Fruit fly (Drosophila melanogaster) whole organism, embryonic: ENCODE results near the gene CG32170.

ENCODE experiments used
- Asciz ChIP-seq: fragments of 200-800 bp; sonication (Bioruptor generic); optimal IDR thresholded peaks from 2 replicates; lab custom pipeline; 2017; ENCODE audit warnings: missing biosample characterization, mild to moderate bottlenecking, missing genetic modification characterization, missing genetic modification reagents
- Atf3 ChIP-seq: fragments of 200-800 bp; sonication (Bioruptor generic); optimal IDR thresholded peaks from 3 replicates; lab custom pipeline; 2016; ENCODE audit warnings: missing biosample characterization, missing genetic modification characterization
- BEAF-32 ChIP-seq: fragments of 200-800 bp; sonication (Bioruptor generic); optimal IDR thresholded peaks from 3 replicates; lab custom pipeline; 2017; ENCODE audit warnings: missing biosample characterization, missing genetic modification characterization, mild to moderate bottlenecking, moderate library complexity, missing genetic modification reagents
- CG10321 ChIP-seq: fragments of 200-800 bp; sonication (Bioruptor generic); IDR thresholded peaks from 2 replicates; pipeline ENCODE4 v1.3.6; 2022; ENCODE audit warnings: missing biosample characterization, missing genetic modification characterization
- CG15073 ChIP-seq: fragments of 200-800 bp; sonication (Bioruptor generic); optimal IDR thresholded peaks from 2 replicates; lab custom pipeline; 2016; ENCODE audit warnings: missing biosample characterization, missing genetic modification characterization
- CG15269 ChIP-seq: fragments of 200-800 bp; sonication (Bioruptor generic); optimal IDR thresholded peaks from 2 replicates; lab custom pipeline; 2018; ENCODE audit warnings: missing biosample characterization, mild to moderate bottlenecking, missing genetic modification characterization, moderate library complexity
- CG1603 ChIP-seq: fragments of 200-800 bp; sonication (Bioruptor generic); optimal IDR thresholded peaks from 2 replicates; lab custom pipeline; 2019; ENCODE audit warnings: missing biosample characterization, mild to moderate bottlenecking, missing genetic modification characterization, moderate library complexity
- CG16779 ChIP-seq: fragments of 200-800 bp; sonication (Bioruptor generic); IDR thresholded peaks from 2 replicates; pipeline ENCODE4 v1.3.6; 2022; ENCODE audit warnings: missing biosample characterization, missing genetic modification characterization
- CG17359 ChIP-seq: fragments of 200-800 bp; sonication (Bioruptor generic); optimal IDR thresholded peaks from 3 replicates; lab custom pipeline; 2018; ENCODE audit warnings: missing biosample characterization, mild to moderate bottlenecking, missing genetic modification characterization, moderate library complexity
- CG17385 ChIP-seq: fragments of 200-800 bp; sonication (Bioruptor generic); optimal IDR thresholded peaks from 3 replicates; lab custom pipeline; 2018; ENCODE audit warnings: missing biosample characterization, mild to moderate bottlenecking, missing genetic modification characterization
- CG17612 ChIP-seq: fragments of 200-800 bp; sonication (Bioruptor generic); IDR thresholded peaks from 2 replicates; pipeline ENCODE4 v1.3.6; 2022; ENCODE audit warnings: missing biosample characterization, missing genetic modification characterization
- CG17829 ChIP-seq: fragments of 200-800 bp; optimal IDR thresholded peaks from 2 replicates; lab custom pipeline; 2019; ENCODE audit warnings: missing biosample characterization, mild to moderate bottlenecking, missing genetic modification characterization, moderate library complexity
- CG31388 ChIP-seq: fragments of 200-800 bp; sonication (Bioruptor generic); optimal IDR thresholded peaks from 2 replicates; lab custom pipeline; 2016; ENCODE audit warnings: missing biosample characterization, missing genetic modification characterization
- CG32767 ChIP-seq: fragments of 200-800 bp; sonication (Bioruptor generic); IDR thresholded peaks from 2 replicates; pipeline ENCODE4 v1.3.6; 2022; ENCODE audit warnings: missing biosample characterization, missing genetic modification characterization
- CG42726 ChIP-seq: fragments of 200-800 bp; sonication (Bioruptor generic); IDR thresholded peaks from 2 replicates; pipeline ENCODE4 v1.3.6; 2022; ENCODE audit warnings: missing biosample characterization, missing genetic modification characterization; ENCODE audit not compliant: partially characterized antibody
- CG4360 ChIP-seq: fragments of 200-800 bp; sonication (Bioruptor generic); IDR thresholded peaks from 2 replicates; pipeline ENCODE4 v1.3.6; 2022; ENCODE audit warnings: missing biosample characterization, missing genetic modification characterization
- CG4424 ChIP-seq: fragments of 200-800 bp; sonication (Bioruptor generic); optimal IDR thresholded peaks from 3 replicates; lab custom pipeline; 2016; ENCODE audit warnings: missing biosample characterization, missing genetic modification characterization
- CG8089 ChIP-seq: fragments of 200-800 bp; sonication (Bioruptor generic); optimal IDR thresholded peaks from 3 replicates; lab custom pipeline; 2016; ENCODE audit warnings: missing biosample characterization, missing genetic modification characterization
- CG9215 ChIP-seq: fragments of 200-800 bp; sonication (Bioruptor generic); IDR thresholded peaks from 2 replicates; pipeline ENCODE4 v1.3.6; 2022; ENCODE audit warnings: missing biosample characterization, missing genetic modification characterization
- CG9876 ChIP-seq: fragments of 200-800 bp; sonication (Bioruptor generic); optimal IDR thresholded peaks from 2 replicates; lab custom pipeline; 2016; ENCODE audit warnings: missing biosample characterization, missing genetic modification characterization
- CrebB ChIP-seq: fragments of 200-800 bp; sonication (Bioruptor generic); optimal IDR thresholded peaks from 3 replicates; lab custom pipeline; 2018; ENCODE audit warnings: missing biosample characterization, mild to moderate bottlenecking, missing genetic modification characterization
- Drgx ChIP-seq: fragments of 200-800 bp; sonication (Bioruptor generic); IDR thresholded peaks from 2 replicates; pipeline ENCODE4 v1.3.6; 2022; ENCODE audit warnings: missing biosample characterization, missing genetic modification characterization
- Elba2 ChIP-seq: fragments of 200-800 bp; sonication (Bioruptor generic); optimal IDR thresholded peaks from 3 replicates; lab custom pipeline; 2016; ENCODE audit warnings: missing biosample characterization, missing genetic modification characterization
- Ets97D ChIP-seq: fragments of 200-800 bp; sonication (Bioruptor generic); optimal IDR thresholded peaks from 3 replicates; lab custom pipeline; 2016; ENCODE audit warnings: missing biosample characterization, missing genetic modification characterization
- Gug ChIP-seq: fragments of 200-800 bp; sonication (Bioruptor generic); IDR thresholded peaks from 4 replicates; pipeline ENCODE4 v1.3.6; 2022; ENCODE audit warnings: missing biosample characterization, missing genetic modification characterization
- Hsf ChIP-seq: fragments of 200-800 bp; sonication (Bioruptor generic); optimal IDR thresholded peaks from 3 replicates; lab custom pipeline; 2016; ENCODE audit warnings: missing biosample characterization, missing genetic modification characterization
- Meics ChIP-seq: fragments of 200-800 bp; sonication (Bioruptor generic); optimal IDR thresholded peaks from 2 replicates; lab custom pipeline; 2017; ENCODE audit warnings: missing biosample characterization, mild to moderate bottlenecking, missing genetic modification characterization
- al ChIP-seq: fragments of 200-800 bp; sonication (Bioruptor generic); IDR thresholded peaks from 2 replicates; pipeline ENCODE4 v1.3.6; 2022; ENCODE audit warnings: missing biosample characterization, missing genetic modification characterization
- bbx ChIP-seq: fragments of 200-800 bp; sonication (Bioruptor generic); IDR thresholded peaks from 2 replicates; pipeline ENCODE4 v1.3.6; 2022; ENCODE audit warnings: missing biosample characterization, missing genetic modification characterization; ENCODE audit not compliant: partially characterized antibody
- bigmax ChIP-seq: fragments of 200-800 bp; sonication (Bioruptor generic); optimal IDR thresholded peaks from 2 replicates; lab custom pipeline; 2018; ENCODE audit warnings: missing biosample characterization, mild to moderate bottlenecking, missing genetic modification characterization
- cato ChIP-seq: fragments of 200-800 bp; sonication (Bioruptor generic); optimal IDR thresholded peaks from 2 replicates; lab custom pipeline; 2016; ENCODE audit warnings: missing biosample characterization, missing genetic modification characterization, borderline replicate concordance
- ci ChIP-seq: fragments of 200-800 bp; sonication (Bioruptor generic); IDR thresholded peaks from 3 replicates; pipeline ENCODE4 v1.3.6; 2022; ENCODE audit warnings: missing biosample characterization, missing genetic modification characterization
- crc ChIP-seq: fragments of 200-800 bp; sonication (Bioruptor generic); optimal IDR thresholded peaks from 2 replicates; lab custom pipeline; 2016; ENCODE audit warnings: missing biosample characterization, missing genetic modification characterization
- emc ChIP-seq: fragments of 200-800 bp; sonication (Bioruptor generic); optimal IDR thresholded peaks from 2 replicates; lab custom pipeline; 2016; ENCODE audit warnings: missing biosample characterization, missing genetic modification characterization
- fd102C ChIP-seq: fragments of 200-800 bp; sonication (Bioruptor generic); optimal IDR thresholded peaks from 2 replicates; lab custom pipeline; 2018; ENCODE audit warnings: missing biosample characterization, mild to moderate bottlenecking, missing genetic modification characterization, moderate library complexity
- ind ChIP-seq: fragments of 200-800 bp; sonication (Bioruptor generic); optimal IDR thresholded peaks from 3 replicates; lab custom pipeline; 2016; ENCODE audit warnings: missing biosample characterization, missing genetic modification characterization
- kay ChIP-seq: fragments of 200-800 bp; sonication (Bioruptor generic); optimal IDR thresholded peaks from 2 replicates; lab custom pipeline; 2016; ENCODE audit warnings: missing biosample characterization, missing genetic modification characterization
- ken ChIP-seq: fragments of 200-800 bp; sonication (Bioruptor generic); IDR thresholded peaks from 3 replicates; pipeline ENCODE4 v1.3.6; 2022; ENCODE audit warnings: missing biosample characterization, missing genetic modification characterization
- kni ChIP-seq: fragments of 200-800 bp; sonication (Bioruptor generic); optimal IDR thresholded peaks from 3 replicates; lab custom pipeline; 2017; ENCODE audit warnings: mild to moderate bottlenecking, missing biosample characterization, missing genetic modification reagents, missing genetic modification characterization
- lmd ChIP-seq: fragments of 200-800 bp; sonication (Bioruptor generic); IDR thresholded peaks from 2 replicates; pipeline ENCODE4 v1.3.6; 2022; ENCODE audit warnings: missing biosample characterization, missing genetic modification characterization
- nerfin-1 ChIP-seq: fragments of 200-800 bp; sonication (Bioruptor generic); optimal IDR thresholded peaks from 3 replicates; lab custom pipeline; 2019; ENCODE audit warnings: missing biosample characterization, mild to moderate bottlenecking, missing genetic modification characterization, moderate library complexity
- otp ChIP-seq: fragments of 200-800 bp; sonication (Bioruptor generic); IDR thresholded peaks from 3 replicates; pipeline ENCODE4, ENCODE4 v1.3.6; 2022; ENCODE audit warnings: missing biosample characterization, missing genetic modification characterization
- phol ChIP-seq: fragments of 200-800 bp; sonication (Bioruptor generic); optimal IDR thresholded peaks from 3 replicates; lab custom pipeline; 2018; ENCODE audit warnings: missing biosample characterization, mild to moderate bottlenecking, missing genetic modification characterization, moderate library complexity
- pzg ChIP-seq: fragments of 200-800 bp; sonication (Bioruptor generic); optimal IDR thresholded peaks from 3 replicates; lab custom pipeline; 2018; ENCODE audit warnings: missing biosample characterization, mild to moderate bottlenecking, missing genetic modification characterization, moderate library complexity
- ranshi ChIP-seq: fragments of 200-800 bp; sonication (Bioruptor generic); IDR thresholded peaks from 2 replicates; pipeline ENCODE4 v1.3.6; 2022; ENCODE audit warnings: missing biosample characterization, missing genetic modification characterization
- rib ChIP-seq: fragments of 200-800 bp; sonication (Bioruptor generic); IDR thresholded peaks from 2 replicates; pipeline ENCODE4 v1.3.6; 2022; ENCODE audit warnings: missing biosample characterization, missing genetic modification characterization
- row ChIP-seq: fragments of 200-800 bp; sonication (Bioruptor generic); IDR thresholded peaks from 3 replicates; pipeline ENCODE4 v1.3.6; 2022; ENCODE audit warnings: missing biosample characterization, missing genetic modification characterization
- schlank ChIP-seq: fragments of 200-800 bp; sonication (Bioruptor generic); optimal IDR thresholded peaks from 2 replicates; lab custom pipeline; 2018; ENCODE audit warnings: missing biosample characterization, mild to moderate bottlenecking, missing genetic modification characterization
- sisA ChIP-seq: fragments of 200-800 bp; sonication (Bioruptor generic); IDR thresholded peaks from 2 replicates; pipeline ENCODE4 v1.3.6; 2022; ENCODE audit warnings: missing biosample characterization, missing genetic modification characterization
- so ChIP-seq: fragments of 200-800 bp; sonication (Bioruptor generic); IDR thresholded peaks from 3 replicates; pipeline ENCODE4 v1.3.6; 2022; ENCODE audit warnings: missing biosample characterization, missing genetic modification characterization
- tap ChIP-seq: fragments of 200-800 bp; optimal IDR thresholded peaks from 3 replicates; lab custom pipeline; 2019; ENCODE audit warnings: missing biosample characterization, mild to moderate bottlenecking, missing genetic modification characterization, moderate library complexity
- twi ChIP-seq: fragments of 200-800 bp; optimal IDR thresholded peaks from 2 replicates; lab custom pipeline; 2019; ENCODE audit warnings: missing biosample characterization, mild to moderate bottlenecking, missing genetic modification characterization, moderate library complexity
- wor ChIP-seq: fragments of 200-800 bp; sonication (Bioruptor generic); IDR thresholded peaks from 2 replicates; pipeline ENCODE4 v1.3.6; 2022; ENCODE audit warnings: missing biosample characterization, missing genetic modification characterization

The CG32170 gene

DNA sequence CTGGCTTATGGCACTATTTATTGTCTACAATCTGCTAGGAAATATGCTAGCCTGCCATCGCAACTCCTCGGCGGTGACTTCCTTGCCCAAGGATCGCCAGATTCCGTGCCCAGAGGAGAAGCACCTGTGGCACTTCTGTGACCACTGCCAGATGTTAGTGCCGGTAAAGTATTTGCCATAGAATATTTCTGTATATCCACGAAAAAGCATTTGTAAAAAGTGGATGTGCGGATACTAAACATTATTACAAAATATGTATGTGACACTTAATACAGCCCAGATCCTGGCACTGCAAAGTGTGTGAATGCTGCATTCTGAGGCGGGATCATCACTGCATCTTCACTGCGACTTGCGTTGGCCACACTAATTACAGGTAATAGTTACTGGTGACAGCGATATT, 16.2 kb upstream of the CG32170 start (continued):
- TF ChIP-seq Elba2 (GFP tag; lab: Kevin White, UChicago) (peak; percentile 50), ci (no peak), CG8089 (GFP tag; lab: Kevin White, UChicago) (no peak), CrebB (no peak), Meics (GFP tag; lab: Kevin White, UChicago) (no peak), CG17829 (tag; lab: Kevin White, UChicago) (peak; percentile 3), CG4424 (GFP tag; lab: Kevin White, UChicago) (no peak), ranshi (GFP tag; lab: Robert Waterston, UW) (no peak), CG15269 (tag; lab: Kevin White, UChicago) (no peak), Drgx (GFP tag; lab: Robert Waterston, UW) (no peak), bbx (no peak), CG9215 (GFP tag; lab: Robert Waterston, UW) (no peak), CG16779 (no peak), emc (GFP tag; lab: Kevin White, UChicago) (no peak), kni (GFP tag; lab: Kevin White, UChicago) (no peak), CG4360 (GFP tag; lab: Robert Waterston, UW) (no peak), twi (tag; lab: Kevin White, UChicago) (no peak), CG1603 (peak; percentile 62), al (GFP tag; lab: Robert Waterston, UW) (no peak), fd102C (GFP tag; lab: Kevin White, UChicago) (no peak), nerfin-1 (tag; lab: Kevin White, UChicago) (no peak), Atf3 (GFP tag; lab: Kevin White, UChicago) (no peak), CG15073 (GFP tag; lab: Kevin White, UChicago) (no peak), CG17385 (GFP tag; lab: Kevin White, UChicago) (no peak), Asciz (GFP tag; lab: Kevin White, UChicago) (no peak), sisA (GFP tag; lab: Robert Waterston, UW) (no peak), CG42726 (GFP tag; lab: Robert Waterston, UW) (no peak), crc (GFP tag; lab: Kevin White, UChicago) (no peak), lmd (GFP tag; lab: Robert Waterston, UW) (no peak), ind (GFP tag; lab: Kevin White, UChicago) (no peak), phol (no peak), schlank (tag; lab: Kevin White, UChicago) (no peak), Gug (GFP tag; lab: Robert Waterston, UW) (no peak), so (GFP tag; lab: Robert Waterston, UW) (no peak), ken (GFP tag; lab: Robert Waterston, UW) (no peak), bigmax (GFP tag; lab: Kevin White, UChicago) (no peak), cato (GFP tag; lab: Kevin White, UChicago) (no peak), otp (GFP tag; lab: Robert Waterston, UW) (no peak), CG17612 (GFP tag; lab: Robert Waterston, UW) (no peak), Ets97D (GFP tag; lab: Kevin White, UChicago) (no peak), CG9876 (GFP tag; lab: Kevin White, UChicago) (no peak), wor (GFP tag; lab: Robert Waterston, UW) (no peak), tap (no peak), CG10321 (GFP tag; lab: Robert Waterston, UW) (no peak), CG32767 (GFP tag; lab: Robert Waterston, UW) (no peak), CG31388 (no peak), row (GFP tag; lab: Robert Waterston, UW) (no peak; the same call in 2 of the 3 replicates), BEAF-32 (GFP tag; lab: Kevin White, UChicago) (peak; percentile 36), Hsf (GFP tag; lab: Kevin White, UChicago) (no peak), pzg (GFP tag; lab: Kevin White, UChicago) (peak; percentile 4), kay (no peak), CG17359 (tag; lab: Kevin White, UChicago) (no peak), rib (GFP tag; lab: Robert Waterston, UW) (no peak)
